Worm (Caenorhabditis elegans) whole organism, L2 larva: ENCODE data around the gene F58E2.2.
"Not testable (repeated sequence)": the region's sequence is repeated elsewhere in the genome, so short reads cannot be mapped to it uniquely, and the experiment has no call there.

Source experiments
- C34F6.9 ChIP-seq: fragments of 150-350 bp; optimal IDR thresholded peaks from 2 replicates; lab custom pipeline; 2014; ENCODE audit warnings: missing biosample characterization, missing genetic modification characterization
- F13H6.1 ChIP-seq: sonication (generic microtip); optimal IDR thresholded peaks from 2 replicates; lab custom pipeline; 2016; ENCODE audit warnings: missing genetic modification characterization, missing compliant biosample characterization
- Y55F3AM.14 ChIP-seq: fragments of 200-800 bp; sonication (Bioruptor generic); optimal IDR thresholded peaks from 2 replicates; lab custom pipeline; 2018; ENCODE audit warnings: mild to moderate bottlenecking, missing genetic modification characterization, missing compliant biosample characterization
- ZK546.5 ChIP-seq: sonication (generic microtip); optimal IDR thresholded peaks from 2 replicates; lab custom pipeline; 2017; ENCODE audit warnings: missing biosample characterization, missing genetic modification characterization
- alr-1 ChIP-seq: fragments of 150-350 bp; optimal IDR thresholded peaks from 2 replicates; lab custom pipeline; 2014; ENCODE audit warnings: missing biosample characterization, missing genetic modification characterization
- aly-2 ChIP-seq: fragments of 150-350 bp; optimal IDR thresholded peaks from 2 replicates; lab custom pipeline; 2014; ENCODE audit warnings: missing biosample characterization, missing genetic modification characterization
- ceh-16 ChIP-seq: fragments of 150-350 bp; optimal IDR thresholded peaks from 2 replicates; lab custom pipeline; 2014; ENCODE audit warnings: missing biosample characterization, missing genetic modification characterization
- dmd-4 ChIP-seq: sonication (generic microtip); optimal IDR thresholded peaks from 2 replicates; lab custom pipeline; 2017; ENCODE audit warnings: missing biosample characterization, missing genetic modification characterization
- elt-1 ChIP-seq: fragments of 150-350 bp; optimal IDR thresholded peaks from 2 replicates; lab custom pipeline; 2014; ENCODE audit warnings: missing biosample characterization, missing genetic modification characterization
- fos-1 ChIP-seq: fragments of 150-350 bp; optimal IDR thresholded peaks from 2 replicates; lab custom pipeline; 2014; ENCODE audit warnings: missing biosample characterization, missing genetic modification characterization
- lin-13 ChIP-seq: fragments of 150-350 bp; optimal IDR thresholded peaks from 2 replicates; lab custom pipeline; 2014; ENCODE audit warnings: missing biosample characterization, missing genetic modification reagents, missing genetic modification characterization
- lin-39 ChIP-seq: fragments of 150-350 bp; optimal IDR thresholded peaks from 2 replicates; lab custom pipeline; 2014; ENCODE audit warnings: missing biosample characterization, missing genetic modification reagents, missing genetic modification characterization
- lsy-2 ChIP-seq, 2 experiments: fragments of 150-350 bp in 1 of 2; sonication (generic microtip) in 1 of 2; optimal IDR thresholded peaks; 2 replicates each; lab custom pipeline; 2014 to 2017; ENCODE audit warnings: missing biosample characterization in 2 of 2, missing genetic modification characterization in 2 of 2
- mdl-1 ChIP-seq, 2 experiments: fragments of 150-350 bp in 1 of 2; sonication (generic microtip) in 1 of 2; optimal IDR thresholded peaks; 2 replicates each; lab custom pipeline; 2017; ENCODE audit warnings: missing biosample characterization in 2 of 2, missing genetic modification characterization in 2 of 2
- nhr-10 ChIP-seq: sonication (generic microtip); optimal IDR thresholded peaks from 2 replicates; lab custom pipeline; 2017; ENCODE audit warnings: missing biosample characterization, missing genetic modification characterization
- nhr-11 ChIP-seq: fragments of 150-350 bp; optimal IDR thresholded peaks from 2 replicates; lab custom pipeline; 2014; ENCODE audit warnings: missing biosample characterization, missing genetic modification characterization
- nhr-12 ChIP-seq: fragments of 150-350 bp; optimal IDR thresholded peaks from 2 replicates; lab custom pipeline; 2014; ENCODE audit warnings: missing biosample characterization, missing genetic modification characterization
- nhr-129 ChIP-seq: fragments of 150-350 bp; optimal IDR thresholded peaks from 2 replicates; lab custom pipeline; 2014; ENCODE audit warnings: missing biosample characterization, missing genetic modification characterization
- nhr-21 ChIP-seq: fragments of 150-350 bp; optimal IDR thresholded peaks from 2 replicates; lab custom pipeline; 2014; ENCODE audit warnings: missing biosample characterization, missing genetic modification characterization
- nhr-25 ChIP-seq: fragments of 150-350 bp; sonication (generic microtip); optimal IDR thresholded peaks from 3 replicates; lab custom pipeline; 2014; ENCODE audit warnings: missing biosample characterization, missing genetic modification characterization
- nhr-6 ChIP-seq: fragments of 150-350 bp; optimal IDR thresholded peaks from 2 replicates; lab custom pipeline; 2014; ENCODE audit warnings: missing biosample characterization, missing genetic modification characterization
- nhr-77 ChIP-seq: fragments of 150-350 bp; optimal IDR thresholded peaks from 2 replicates; lab custom pipeline; 2014; ENCODE audit warnings: missing biosample characterization, missing genetic modification characterization
- peb-1 ChIP-seq: fragments of 150-350 bp; optimal IDR thresholded peaks from 2 replicates; lab custom pipeline; 2014; ENCODE audit warnings: missing biosample characterization, missing genetic modification characterization
- sma-3 ChIP-seq: sonication (generic microtip); optimal IDR thresholded peaks from 2 replicates; lab custom pipeline; 2016; ENCODE audit warnings: missing genetic modification reagents, missing genetic modification characterization, missing compliant biosample characterization
- sma-9 ChIP-seq, 2 experiments: fragments of 150-350 bp in 1 of 2; sonication (generic microtip) in 1 of 2; optimal IDR thresholded peaks; 2 replicates each; lab custom pipeline; 2014 to 2016; ENCODE audit warnings: missing genetic modification characterization in 2 of 2, mild to moderate bottlenecking in 1 of 2, missing biosample characterization in 1 of 2, missing compliant biosample characterization in 1 of 2, missing genetic modification reagents in 1 of 2, moderate library complexity in 1 of 2
- snpc-4 ChIP-seq: fragments of 150-350 bp; optimal IDR thresholded peaks from 2 replicates; lab custom pipeline; 2014; ENCODE audit warnings: missing biosample characterization, missing genetic modification characterization
- unc-39 ChIP-seq: fragments of 150-350 bp; optimal IDR thresholded peaks from 2 replicates; lab custom pipeline; 2014; ENCODE audit warnings: missing biosample characterization, missing genetic modification characterization
- unc-55 ChIP-seq: fragments of 150-350 bp; sonication (generic microtip); optimal IDR thresholded peaks from 3 replicates; lab custom pipeline; 2014; ENCODE audit warnings: missing biosample characterization, missing genetic modification reagents, missing genetic modification characterization
- ztf-4 ChIP-seq: fragments of 150-350 bp; optimal IDR thresholded peaks from 2 replicates; lab custom pipeline; 2014; ENCODE audit warnings: missing biosample characterization, missing genetic modification characterization

F58E2.2 gene

ce11 chrIV:3469742-3470141 lies at the start of gene F58E2.2:
TSS of gene F58E2.2 (plus strand) at chrIV:3470042.
- TF ChIP-seq ceh-16 (no peak), unc-55 (GFP tag; lab: Kevin White, UChicago) (no peak), unc-39 (tag; lab: Kevin White, UChicago) (no peak), peb-1 (tag; lab: Kevin White, UChicago) (no peak), snpc-4 (tag; lab: Kevin White, UChicago) (no peak), dmd-4 (no peak), fos-1 (tag; lab: Kevin White, UChicago) (no peak)

DNA sequence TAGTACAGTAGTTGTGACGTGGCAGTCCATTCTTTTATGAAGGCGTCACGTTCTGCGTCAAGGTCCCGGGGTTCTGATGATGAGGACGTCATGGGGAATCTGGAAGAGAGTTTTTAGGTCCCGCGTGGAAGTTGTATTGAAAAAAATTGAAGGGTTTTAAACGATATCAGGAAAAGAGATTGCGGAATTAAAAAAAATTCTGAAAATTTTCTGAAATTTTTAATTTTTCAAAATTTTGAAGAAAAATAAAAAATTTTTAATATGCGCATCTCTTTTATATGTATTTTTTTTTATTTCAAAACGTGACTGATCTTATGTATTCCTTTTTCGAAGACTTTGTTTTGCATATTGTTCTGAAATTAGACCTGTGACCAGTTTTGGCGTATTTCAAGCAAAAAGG lies 47.3 kb upstream of the F58E2.2 start, which contains the start of gene C04C3.6:
Gene C04C3.6 (minus strand): TSS at position 101 of the 400 bp plus-strand sequence.
- TF ChIP-seq sma-9 (GFP tag; optimal IDR thresholded peaks at IDR 0.05; lab: Kevin White, UChicago) = no peak
- no peak for TF ChIP-seq sma-9 (tag; optimal IDR thresholded peaks at IDR 0.05; lab: Kevin White, UChicago)
- no peak for TF ChIP-seq lsy-2 (tag; optimal IDR thresholded peaks at IDR 0.05; lab: Kevin White, UChicago)
- no peak for TF ChIP-seq nhr-10 (tag; lab: Kevin White, UChicago)
- TF ChIP-seq ZK546.5 (tag; lab: Kevin White, UChicago) = no peak
- no peak for TF ChIP-seq nhr-129 (tag; lab: Kevin White, UChicago)
- no peak for TF ChIP-seq C34F6.9 (tag; lab: Kevin White, UChicago)
- no peak for TF ChIP-seq unc-39 (tag; lab: Kevin White, UChicago)
- TF ChIP-seq dmd-4 = no peak
- TF ChIP-seq nhr-6 (tag; lab: Kevin White, UChicago) = no peak
- TF ChIP-seq mdl-1 (tag; optimal IDR thresholded peaks at IDR 0.05; lab: Kevin White, UChicago) = no peak
- TF ChIP-seq unc-55 (GFP tag; lab: Kevin White, UChicago) = no peak
- TF ChIP-seq nhr-77 (tag; lab: Kevin White, UChicago) = no peak
- no peak for TF ChIP-seq peb-1 (tag; lab: Kevin White, UChicago)
- TF ChIP-seq ztf-4 (tag; lab: Kevin White, UChicago) = no peak
- TF ChIP-seq lin-39 (tag; lab: Kevin White, UChicago) = no peak
- no peak for TF ChIP-seq nhr-21 (tag; lab: Kevin White, UChicago)
- no peak for TF ChIP-seq fos-1 (tag; lab: Kevin White, UChicago)

DNA sequence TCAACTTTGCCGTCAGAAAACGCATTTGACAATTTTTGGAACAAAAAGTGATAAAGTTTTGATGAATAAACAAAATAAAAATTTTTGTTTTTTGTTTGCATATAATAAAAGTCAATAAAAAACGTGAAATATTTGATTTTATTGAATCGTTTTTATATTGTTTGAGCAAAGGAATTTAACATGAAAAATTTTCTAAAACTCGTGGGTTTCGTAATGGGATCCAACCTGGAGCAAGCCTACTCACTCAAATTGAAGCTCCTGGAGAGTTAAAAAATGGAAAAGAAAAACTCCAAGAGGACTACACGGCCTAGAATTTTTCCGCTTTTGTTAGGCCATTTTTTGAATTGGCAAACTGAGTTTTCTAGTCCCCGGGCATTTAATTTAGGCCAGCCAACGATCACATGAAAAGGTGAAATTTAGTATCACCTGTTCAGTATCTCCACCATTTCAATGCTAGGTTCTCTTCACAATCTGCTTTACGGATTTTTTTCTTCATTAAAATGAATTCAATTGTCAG lies 41.4 kb upstream of the F58E2.2 start, which contains the start of the genes C04C3.9 and srz-60:
Gene C04C3.9 (minus strand): TSS at position 101 of the 517 bp plus-strand sequence.
Gene srz-60 (plus strand): TSS at position 467 of the 517 bp plus-strand sequence.
- no peak for TF ChIP-seq nhr-12 (tag; lab: Kevin White, UChicago)
- no peak for TF ChIP-seq elt-1 (tag; lab: Kevin White, UChicago)
- no peak for TF ChIP-seq nhr-25 (tag; lab: Kevin White, UChicago)
- TF ChIP-seq sma-3 (GFP tag; lab: Kevin White, UChicago) = no peak
- no peak for TF ChIP-seq ztf-4 (tag; lab: Kevin White, UChicago)
- TF ChIP-seq ZK546.5 (tag; lab: Kevin White, UChicago) = no peak
- no peak for TF ChIP-seq nhr-11 (tag; lab: Kevin White, UChicago)
- TF ChIP-seq nhr-6 (tag; lab: Kevin White, UChicago) = no peak
- no peak for TF ChIP-seq lin-13 (GFP tag; lab: Kevin White, UChicago)
- no peak for TF ChIP-seq lsy-2 (tag; optimal IDR thresholded peaks at IDR 0.05; lab: Kevin White, UChicago)
- TF ChIP-seq snpc-4 (tag; lab: Kevin White, UChicago) = no peak
- TF ChIP-seq nhr-77 (tag; lab: Kevin White, UChicago) = no peak
- TF ChIP-seq aly-2 (tag; lab: Kevin White, UChicago) = no peak
- no peak for TF ChIP-seq unc-39 (tag; lab: Kevin White, UChicago)

ce11 chrIV:3433387-3433786 lies 36.5 kb upstream of the F58E2.2 start, which contains the start of gene C04C3.7:
TSS of gene C04C3.7 (minus strand) at chrIV:3433487.
- TF ChIP-seq nhr-25, alr-1, lin-39 (tag; lab: Kevin White, UChicago): not testable (repeated sequence)

ce11 chrIV:3436021-3436420 lies 33.8 kb upstream of the F58E2.2 start, which contains the start of gene srz-32:
TSS of gene srz-32 (plus strand) at chrIV:3436321.
- TF ChIP-seq F13H6.1 (tag; lab: Kevin White, UChicago) (no peak), nhr-11 (tag; lab: Kevin White, UChicago) (no peak), Y55F3AM.14 (GFP tag; lab: Kevin White, UChicago) (no peak)
- TF ChIP-seq, all 48 proteins: peak for 0
